Worm (Caenorhabditis elegans) whole organism, L2 larva: ENCODE results near the gene mdt-20.

Experiments
- C34F6.9 ChIP-seq: fragments of 150-350 bp; optimal IDR thresholded peaks from 2 replicates; lab custom pipeline; 2014; ENCODE audit warnings: missing biosample characterization, missing genetic modification characterization
- F13H6.1 ChIP-seq: sonication (generic microtip); optimal IDR thresholded peaks from 2 replicates; lab custom pipeline; 2016; ENCODE audit warnings: missing genetic modification characterization, missing compliant biosample characterization
- ZK546.5 ChIP-seq: sonication (generic microtip); optimal IDR thresholded peaks from 2 replicates; lab custom pipeline; 2017; ENCODE audit warnings: missing biosample characterization, missing genetic modification characterization
- aly-2 ChIP-seq: fragments of 150-350 bp; optimal IDR thresholded peaks from 2 replicates; lab custom pipeline; 2014; ENCODE audit warnings: missing biosample characterization, missing genetic modification characterization
- ceh-16 ChIP-seq: fragments of 150-350 bp; optimal IDR thresholded peaks from 2 replicates; lab custom pipeline; 2014; ENCODE audit warnings: missing biosample characterization, missing genetic modification characterization
- ceh-82 ChIP-seq: fragments of 150-350 bp; optimal IDR thresholded peaks from 2 replicates; lab custom pipeline; 2014; ENCODE audit warnings: missing biosample characterization, missing genetic modification characterization
- elt-1 ChIP-seq: fragments of 150-350 bp; optimal IDR thresholded peaks from 2 replicates; lab custom pipeline; 2014; ENCODE audit warnings: missing biosample characterization, missing genetic modification characterization
- elt-3 ChIP-seq: sonication (generic microtip); optimal IDR thresholded peaks from 2 replicates; lab custom pipeline; 2017; ENCODE audit warnings: missing biosample characterization, missing genetic modification characterization
- fos-1 ChIP-seq: fragments of 150-350 bp; optimal IDR thresholded peaks from 2 replicates; lab custom pipeline; 2014; ENCODE audit warnings: missing biosample characterization, missing genetic modification characterization
- lin-11 ChIP-seq: fragments of 150-350 bp; sonication (generic microtip); optimal IDR thresholded peaks from 2 replicates; lab custom pipeline; 2014; ENCODE audit warnings: missing biosample characterization, missing genetic modification characterization, inconsistent platforms, mixed read lengths
- lin-39 ChIP-seq: fragments of 150-350 bp; optimal IDR thresholded peaks from 2 replicates; lab custom pipeline; 2014; ENCODE audit warnings: missing biosample characterization, missing genetic modification reagents, missing genetic modification characterization
- lsy-2 ChIP-seq, 2 experiments: fragments of 150-350 bp in 1 of 2; sonication (generic microtip) in 1 of 2; optimal IDR thresholded peaks; 2 replicates each; lab custom pipeline; 2014 to 2017; ENCODE audit warnings: missing biosample characterization in 2 of 2, missing genetic modification characterization in 2 of 2
- mbf-1 ChIP-seq: sonication (generic microtip); optimal IDR thresholded peaks from 2 replicates; lab custom pipeline; 2017; ENCODE audit warnings: missing biosample characterization, missing genetic modification characterization
- nhr-11 ChIP-seq: fragments of 150-350 bp; optimal IDR thresholded peaks from 2 replicates; lab custom pipeline; 2014; ENCODE audit warnings: missing biosample characterization, missing genetic modification characterization
- nhr-12 ChIP-seq: fragments of 150-350 bp; optimal IDR thresholded peaks from 2 replicates; lab custom pipeline; 2014; ENCODE audit warnings: missing biosample characterization, missing genetic modification characterization
- nhr-21 ChIP-seq: fragments of 150-350 bp; optimal IDR thresholded peaks from 2 replicates; lab custom pipeline; 2014; ENCODE audit warnings: missing biosample characterization, missing genetic modification characterization
- nhr-23 ChIP-seq: fragments of 150-350 bp; optimal IDR thresholded peaks from 2 replicates; lab custom pipeline; 2014; ENCODE audit warnings: missing biosample characterization, missing genetic modification reagents, missing genetic modification characterization
- nhr-25 ChIP-seq: fragments of 150-350 bp; sonication (generic microtip); optimal IDR thresholded peaks from 3 replicates; lab custom pipeline; 2014; ENCODE audit warnings: missing biosample characterization, missing genetic modification characterization
- peb-1 ChIP-seq: fragments of 150-350 bp; optimal IDR thresholded peaks from 2 replicates; lab custom pipeline; 2014; ENCODE audit warnings: missing biosample characterization, missing genetic modification characterization
- sem-4 ChIP-seq: fragments of 150-350 bp; optimal IDR thresholded peaks from 2 replicates; lab custom pipeline; 2014; ENCODE audit warnings: missing biosample characterization, missing genetic modification reagents, missing genetic modification characterization
- skn-1 ChIP-seq: sonication (generic microtip); optimal IDR thresholded peaks from 2 replicates; lab custom pipeline; 2017; ENCODE audit warnings: missing biosample characterization, missing genetic modification characterization
- sma-3 ChIP-seq: sonication (generic microtip); optimal IDR thresholded peaks from 2 replicates; lab custom pipeline; 2016; ENCODE audit warnings: missing genetic modification reagents, missing genetic modification characterization, missing compliant biosample characterization
- snpc-4 ChIP-seq: fragments of 150-350 bp; optimal IDR thresholded peaks from 2 replicates; lab custom pipeline; 2014; ENCODE audit warnings: missing biosample characterization, missing genetic modification characterization
- unc-39 ChIP-seq: fragments of 150-350 bp; optimal IDR thresholded peaks from 2 replicates; lab custom pipeline; 2014; ENCODE audit warnings: missing biosample characterization, missing genetic modification characterization
- unc-55 ChIP-seq: fragments of 150-350 bp; sonication (generic microtip); optimal IDR thresholded peaks from 3 replicates; lab custom pipeline; 2014; ENCODE audit warnings: missing biosample characterization, missing genetic modification reagents, missing genetic modification characterization
- zag-1 ChIP-seq: fragments of 150-350 bp; optimal IDR thresholded peaks from 2 replicates; lab custom pipeline; 2014; ENCODE audit warnings: missing biosample characterization, missing genetic modification characterization

Gene mdt-20

ce11 chrIV:1192765-1193164, 5.2 kb downstream of the mdt-20 start, which contains the start of gene spl-3:
Gene spl-3, plus strand, starts transcription at chrIV:1193065.
- no peak for TF ChIP-seq unc-55 (GFP tag; lab: Kevin White, UChicago)
- TF ChIP-seq snpc-4, result no peak
- no peak for TF ChIP-seq fos-1 (tag; lab: Kevin White, UChicago)
- TF ChIP-seq aly-2 (tag; lab: Kevin White, UChicago), result no peak

DNA sequence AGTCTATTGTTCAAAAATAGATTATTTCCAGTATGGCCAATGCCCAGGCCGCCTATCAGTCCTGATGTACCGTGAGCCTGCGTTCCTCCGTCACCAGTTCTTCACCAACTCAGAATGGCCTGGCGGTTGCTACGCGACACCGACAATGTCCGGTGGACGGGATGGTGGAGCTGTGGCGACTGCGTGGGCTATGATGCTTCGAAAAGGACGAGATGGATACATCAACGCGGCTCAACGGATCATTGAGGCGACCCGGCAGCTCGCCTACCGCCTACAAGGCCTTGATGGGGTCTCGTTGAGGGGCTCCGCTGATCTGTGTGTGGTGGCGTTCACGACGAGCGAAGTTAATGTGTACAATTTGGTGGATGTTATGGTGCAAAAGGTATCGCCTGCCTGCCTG, 11.9 kb downstream of the mdt-20 start:
- TF ChIP-seq nhr-12 (tag; lab: Kevin White, UChicago) (no peak), fos-1 (tag; lab: Kevin White, UChicago) (no peak), F13H6.1 (no peak), ceh-82 (tag; lab: Kevin White, UChicago) (no peak)

ce11 chrIV:1204870-1205269, 17.3 kb downstream of the mdt-20 start, which contains the start of gene dsl-2:
Gene dsl-2, minus strand, starts transcription at chrIV:1204970.
- TF ChIP-seq lsy-2 (tag; optimal IDR thresholded peaks at IDR 0.05; lab: Kevin White, UChicago) (no peak), nhr-12 (tag; lab: Kevin White, UChicago) (no peak), F13H6.1 (no peak), unc-39 (tag; lab: Kevin White, UChicago) (no peak), ZK546.5 (tag; lab: Kevin White, UChicago) (no peak), aly-2 (tag; lab: Kevin White, UChicago) (no peak), lin-11 (no peak), peb-1 (no peak), C34F6.9 (no peak), elt-1 (tag; lab: Kevin White, UChicago) (no peak), unc-55 (GFP tag; lab: Kevin White, UChicago) (no peak), nhr-25 (no peak), ceh-16 (no peak)

ce11 chrIV:1207980-1208379, 20.4 kb downstream of the mdt-20 start, which contains the start of gene dsl-1:
Gene dsl-1, minus strand, starts transcription at chrIV:1208080.
- TF ChIP-seq nhr-11 (tag; lab: Kevin White, UChicago) (no peak), zag-1 (tag; lab: Kevin White, UChicago) (no peak), lin-39 (tag; lab: Kevin White, UChicago) (no peak), sem-4 (tag; lab: Kevin White, UChicago) (no peak), mbf-1 (no peak), ceh-16 (no peak)

- TF ChIP-seq ceh-16, result no peak
- no peak for TF ChIP-seq unc-39 (tag; lab: Kevin White, UChicago)
- no peak for TF ChIP-seq skn-1 (tag; lab: Kevin White, UChicago)
Measured at ce11 chrIV:1209320-1209719, 21.7 kb downstream of the mdt-20 start.

- no peak for TF ChIP-seq ZK546.5 (tag; lab: Kevin White, UChicago)
Measured at ce11 chrIV:1209813-1210212, 22.2 kb downstream of the mdt-20 start.

DNA sequence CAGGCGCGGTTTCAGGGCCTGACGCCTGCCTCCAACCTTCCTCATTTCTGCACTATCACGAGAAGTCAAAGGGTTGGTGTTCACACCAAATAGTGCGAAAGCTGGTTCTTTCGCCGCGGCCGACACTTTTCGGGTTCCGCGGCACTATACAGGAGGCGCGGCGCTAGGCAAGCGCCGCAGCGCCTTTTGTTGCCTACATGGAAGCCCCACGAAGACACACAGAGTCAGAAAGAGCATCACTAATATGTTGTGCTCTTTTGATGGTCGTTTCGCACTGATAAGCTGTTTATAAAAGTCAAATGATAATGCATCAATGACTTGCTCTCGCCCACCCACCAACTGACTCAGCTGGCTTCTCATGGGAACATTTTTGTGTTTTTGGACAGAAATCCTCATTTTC, 24.3 kb downstream of the mdt-20 start:
- TF ChIP-seq fos-1 (tag; lab: Kevin White, UChicago), result peak; percentile 78
- peak; percentile 62 for TF ChIP-seq snpc-4
- TF ChIP-seq nhr-21 (tag; lab: Kevin White, UChicago), result no peak
- TF ChIP-seq unc-55 (GFP tag; lab: Kevin White, UChicago), result no peak

- no peak for TF ChIP-seq sma-3 (GFP tag; lab: Kevin White, UChicago)
- no peak for TF ChIP-seq aly-2 (tag; lab: Kevin White, UChicago)
- no peak for TF ChIP-seq ZK546.5 (tag; lab: Kevin White, UChicago)
- TF ChIP-seq nhr-12 (tag; lab: Kevin White, UChicago), result no peak
- TF ChIP-seq zag-1 (tag; lab: Kevin White, UChicago), result no peak
- no peak for TF ChIP-seq elt-3
- TF ChIP-seq nhr-23 (tag; lab: Kevin White, UChicago), result no peak
- no peak for TF ChIP-seq ceh-82 (tag; lab: Kevin White, UChicago)
- TF ChIP-seq elt-1 (tag; lab: Kevin White, UChicago), result no peak
Measured at ce11 chrIV:1212357-1212756, 24.8 kb downstream of the mdt-20 start.
